Fruit fly (Drosophila melanogaster) whole organism, embryonic: Measurements from ENCODE around the gene CG43731.

Source experiments
- Ada2b ChIP-seq: fragments of 200-800 bp; sonication (Bioruptor generic); IDR thresholded peaks from 2 replicates; pipeline ENCODE4 v1.3.6; 2022; ENCODE audit warnings: missing biosample characterization, missing genetic modification characterization
- Atf3 ChIP-seq: fragments of 200-800 bp; sonication (Bioruptor generic); optimal IDR thresholded peaks from 3 replicates; lab custom pipeline; 2016; ENCODE audit warnings: missing biosample characterization, missing genetic modification characterization
- CG10209 ChIP-seq: fragments of 200-800 bp; sonication (Bioruptor generic); optimal IDR thresholded peaks from 3 replicates; lab custom pipeline; 2017; ENCODE audit warnings: missing biosample characterization, mild to moderate bottlenecking, missing genetic modification characterization, missing genetic modification reagents
- CG10267 ChIP-seq: fragments of 200-800 bp; sonication (Bioruptor generic); optimal IDR thresholded peaks from 2 replicates; lab custom pipeline; 2018; ENCODE audit warnings: missing biosample characterization, mild to moderate bottlenecking, missing genetic modification characterization, moderate library complexity
- CG10979 ChIP-seq: fragments of 200-800 bp; sonication (Bioruptor generic); optimal IDR thresholded peaks from 2 replicates; lab custom pipeline; 2018; ENCODE audit warnings: missing biosample characterization, mild to moderate bottlenecking, missing genetic modification characterization, moderate library complexity
- CG11247 ChIP-seq: fragments of 200-800 bp; sonication (Bioruptor generic); IDR thresholded peaks from 2 replicates; pipeline ENCODE4 v1.3.6; 2022; ENCODE audit warnings: missing biosample characterization, missing genetic modification characterization
- CG15269 ChIP-seq: fragments of 200-800 bp; sonication (Bioruptor generic); optimal IDR thresholded peaks from 2 replicates; lab custom pipeline; 2018; ENCODE audit warnings: missing biosample characterization, mild to moderate bottlenecking, missing genetic modification characterization, moderate library complexity
- CG15479 ChIP-seq: fragments of 200-800 bp; sonication (Bioruptor generic); optimal IDR thresholded peaks from 3 replicates; lab custom pipeline; 2019; ENCODE audit warnings: missing biosample characterization, mild to moderate bottlenecking, missing genetic modification characterization, moderate library complexity
- CG16815 ChIP-seq: fragments of 200-800 bp; sonication (Bioruptor generic); optimal IDR thresholded peaks from 3 replicates; lab custom pipeline; 2017; ENCODE audit warnings: missing biosample characterization, mild to moderate bottlenecking, missing genetic modification characterization
- CG30431 ChIP-seq: fragments of 200-800 bp; sonication (Bioruptor generic); optimal IDR thresholded peaks from 2 replicates; lab custom pipeline; 2017; ENCODE audit warnings: missing biosample characterization, missing genetic modification characterization
- CG32772 ChIP-seq: fragments of 200-800 bp; sonication (Bioruptor generic); IDR thresholded peaks from 2 replicates; pipeline ENCODE4 v1.3.6; 2022; ENCODE audit warnings: missing biosample characterization, missing genetic modification characterization
- CG4617 ChIP-seq: fragments of 200-800 bp; sonication (Bioruptor generic); optimal IDR thresholded peaks from 3 replicates; lab custom pipeline; 2016; ENCODE audit warnings: missing biosample characterization, missing genetic modification characterization, borderline replicate concordance
- CG5245 ChIP-seq: fragments of 200-800 bp; sonication (Bioruptor generic); optimal IDR thresholded peaks from 3 replicates; lab custom pipeline; 2016; ENCODE audit warnings: missing biosample characterization, missing genetic modification characterization
- CG6272 ChIP-seq: fragments of 200-800 bp; sonication (Bioruptor generic); IDR thresholded peaks from 2 replicates; pipeline ENCODE4 v1.3.6; 2022; ENCODE audit warnings: missing biosample characterization, missing genetic modification characterization
- CG6654 ChIP-seq: fragments of 200-800 bp; sonication (Bioruptor generic); optimal IDR thresholded peaks from 2 replicates; lab custom pipeline; 2017; ENCODE audit warnings: missing biosample characterization, mild to moderate bottlenecking, missing genetic modification characterization
- CG9215 ChIP-seq: fragments of 200-800 bp; sonication (Bioruptor generic); IDR thresholded peaks from 2 replicates; pipeline ENCODE4 v1.3.6; 2022; ENCODE audit warnings: missing biosample characterization, missing genetic modification characterization
- CG9817 ChIP-seq: fragments of 200-800 bp; sonication (Bioruptor generic); optimal IDR thresholded peaks from 2 replicates; lab custom pipeline; 2018; ENCODE audit warnings: missing biosample characterization, mild to moderate bottlenecking, missing genetic modification characterization, moderate library complexity
- D19B ChIP-seq: fragments of 200-800 bp; sonication (Bioruptor generic); optimal IDR thresholded peaks from 2 replicates; lab custom pipeline; 2017; ENCODE audit warnings: missing biosample characterization, mild to moderate bottlenecking, missing genetic modification characterization
- E2f1 ChIP-seq: fragments of 200-800 bp; sonication (Bioruptor generic); IDR thresholded peaks from 2 replicates; pipeline ENCODE4 v1.3.6; 2022; ENCODE audit warnings: missing biosample characterization, missing genetic modification characterization
- Eip74EF ChIP-seq, 2 experiments: fragments of 200-800 bp in 1 of 2; fragments of >200 bp in 1 of 2; sonication (Bioruptor generic) in 1 of 2; optimal IDR thresholded peaks; 2 replicates each; lab custom pipeline; 2017 to 2019; ENCODE audit warnings: missing biosample characterization in 2 of 2, missing genetic modification characterization in 2 of 2, mild to moderate bottlenecking in 1 of 2, moderate library complexity in 1 of 2
- GATAe ChIP-seq: fragments of 200-800 bp; sonication (Bioruptor generic); conservative IDR thresholded peaks from 2 replicates; pipeline ENCODE4 v1.3.6; 2022; ENCODE audit warnings: missing biosample characterization, missing genetic modification characterization
- H2.0 ChIP-seq: fragments of 200-800 bp; sonication (Bioruptor generic); IDR thresholded peaks from 2 replicates; pipeline ENCODE4 v1.3.6; 2022; ENCODE audit warnings: missing biosample characterization, missing genetic modification characterization
- HLH54F ChIP-seq: fragments of 200-800 bp; sonication (Bioruptor generic); optimal IDR thresholded peaks from 3 replicates; lab custom pipeline; 2016; ENCODE audit warnings: missing biosample characterization, missing genetic modification characterization
- Hand ChIP-seq: fragments of 200-800 bp; sonication (Bioruptor generic); optimal IDR thresholded peaks from 2 replicates; lab custom pipeline; 2017; ENCODE audit warnings: mild to moderate bottlenecking, missing biosample characterization, missing genetic modification reagents, missing genetic modification characterization
- Hr39 ChIP-seq: fragments of >200 bp; optimal IDR thresholded peaks from 2 replicates; lab custom pipeline; 2017
- NC2α ChIP-seq: fragments of 200-800 bp; sonication (Bioruptor generic); optimal IDR thresholded peaks from 2 replicates; lab custom pipeline; 2016; ENCODE audit warnings: missing biosample characterization, missing genetic modification characterization
- NK7.1 ChIP-seq: fragments of 200-800 bp; sonication (Bioruptor generic); optimal IDR thresholded peaks from 3 replicates; lab custom pipeline; 2016; ENCODE audit warnings: missing biosample characterization, missing genetic modification characterization
- Nf-YC ChIP-seq: fragments of 200-800 bp; optimal IDR thresholded peaks from 3 replicates; lab custom pipeline; 2019; ENCODE audit warnings: missing biosample characterization, mild to moderate bottlenecking, missing genetic modification characterization, moderate library complexity
- Scr ChIP-seq: fragments of 200-800 bp; sonication (Bioruptor generic); IDR thresholded peaks from 2 replicates; pipeline ENCODE4 v1.3.6; 2022; ENCODE audit warnings: missing biosample characterization, missing genetic modification characterization; ENCODE audit not compliant: partially characterized antibody
- cas ChIP-seq: fragments of 200-800 bp; sonication (Bioruptor generic); IDR thresholded peaks from 2 replicates; pipeline ENCODE4 v1.3.6; 2022; ENCODE audit warnings: missing biosample characterization, missing genetic modification characterization
- crc ChIP-seq: fragments of 200-800 bp; sonication (Bioruptor generic); optimal IDR thresholded peaks from 2 replicates; lab custom pipeline; 2016; ENCODE audit warnings: missing biosample characterization, missing genetic modification characterization
- dati ChIP-seq: fragments of 200-800 bp; sonication (Bioruptor generic); IDR thresholded peaks from 2 replicates; pipeline ENCODE4 v1.3.6; 2022; ENCODE audit warnings: missing biosample characterization, missing genetic modification characterization
- dmrt99B ChIP-seq: fragments of 200-800 bp; sonication (Bioruptor generic); optimal IDR thresholded peaks from 2 replicates; lab custom pipeline; 2018; ENCODE audit warnings: missing biosample characterization, mild to moderate bottlenecking, missing genetic modification characterization, moderate library complexity
- fd3F ChIP-seq: fragments of 200-800 bp; sonication (Bioruptor generic); optimal IDR thresholded peaks from 2 replicates; lab custom pipeline; 2018; ENCODE audit warnings: missing biosample characterization, mild to moderate bottlenecking, missing genetic modification characterization, moderate library complexity
- fd96Cb ChIP-seq: fragments of 200-800 bp; sonication (Bioruptor generic); optimal IDR thresholded peaks from 2 replicates; lab custom pipeline; 2018; ENCODE audit warnings: missing biosample characterization, mild to moderate bottlenecking, missing genetic modification characterization, moderate library complexity
- gro ChIP-seq: fragments of 200-800 bp; sonication (Bioruptor generic); optimal IDR thresholded peaks from 2 replicates; lab custom pipeline; 2016; ENCODE audit warnings: missing biosample characterization, missing genetic modification characterization
- maf-S ChIP-seq: fragments of 200-800 bp; sonication (Bioruptor generic); optimal IDR thresholded peaks from 2 replicates; lab custom pipeline; 2016; ENCODE audit warnings: missing biosample characterization, missing genetic modification characterization
- odd ChIP-seq: fragments of 200-800 bp; sonication (Bioruptor generic); optimal IDR thresholded peaks from 2 replicates; lab custom pipeline; 2017; ENCODE audit warnings: missing biosample characterization, mild to moderate bottlenecking, missing genetic modification characterization
- p53 ChIP-seq: fragments of 200-800 bp; sonication (Bioruptor generic); optimal IDR thresholded peaks from 2 replicates; lab custom pipeline; 2016; ENCODE audit warnings: missing biosample characterization, missing genetic modification characterization
- prd ChIP-seq, 3 experiments: fragments of >200 bp in 2 of 3; fragments of 200-800 bp in 1 of 3; sonication (Bioruptor generic) in 1 of 3; optimal IDR thresholded peaks in 2 of 3; IDR thresholded peaks in 1 of 3; 2 replicates in 2 of 3; 3 replicates in 1 of 3; pipeline versions ENCODE4 v1.3.6 to Lab custom; 2017 to 2022; ENCODE audit warnings: missing biosample characterization in 1 of 3, missing genetic modification characterization in 1 of 3
- salm ChIP-seq: fragments of 200-800 bp; sonication (Bioruptor generic); optimal IDR thresholded peaks from 2 replicates; lab custom pipeline; 2018; ENCODE audit warnings: missing biosample characterization, mild to moderate bottlenecking, missing genetic modification characterization
- sc ChIP-seq, 3 experiments: fragments of >200 bp in 2 of 3; fragments of 200-800 bp in 1 of 3; sonication (Bioruptor generic) in 1 of 3; optimal IDR thresholded peaks; 2 replicates in 2 of 3; 3 replicates in 1 of 3; lab custom pipeline; 2017; ENCODE audit warnings: mild to moderate bottlenecking in 1 of 3, missing biosample characterization in 1 of 3, missing genetic modification characterization in 1 of 3, missing genetic modification reagents in 1 of 3
- scrt ChIP-seq: fragments of 200-800 bp; sonication (Bioruptor generic); optimal IDR thresholded peaks from 2 replicates; lab custom pipeline; 2018; ENCODE audit warnings: missing biosample characterization, mild to moderate bottlenecking, missing genetic modification characterization, moderate library complexity
- sens ChIP-seq: fragments of 200-800 bp; sonication (Bioruptor generic); peaks from one replicate; lab custom pipeline; 2016; ENCODE audit warnings: missing biosample characterization, missing genetic modification characterization
- sens-2 ChIP-seq: fragments of 200-800 bp; sonication (Bioruptor generic); IDR thresholded peaks from 2 replicates; pipeline ENCODE4 v1.3.6; 2022; ENCODE audit warnings: missing biosample characterization, missing genetic modification characterization
- sr ChIP-seq: fragments of 200-800 bp; sonication (Bioruptor generic); IDR thresholded peaks from 3 replicates; pipeline ENCODE4 v1.3.6; 2022; ENCODE audit warnings: missing biosample characterization, missing genetic modification characterization
- vvl ChIP-seq: fragments of 200-800 bp; sonication (Bioruptor generic); IDR thresholded peaks from 2 replicates; pipeline ENCODE4 v1.3.6; 2022; ENCODE audit warnings: missing biosample characterization, missing genetic modification characterization
- zen2 ChIP-seq: fragments of 200-800 bp; sonication (Bioruptor generic); IDR thresholded peaks from 3 replicates; pipeline ENCODE4 v1.3.6; 2022; ENCODE audit warnings: missing biosample characterization, missing genetic modification characterization; ENCODE audit not compliant: partially characterized antibody
- zf30C ChIP-seq: fragments of 200-800 bp; sonication (Bioruptor generic); optimal IDR thresholded peaks from 3 replicates; lab custom pipeline; 2018; ENCODE audit warnings: missing biosample characterization, mild to moderate bottlenecking, missing genetic modification characterization

The CG43731 gene

dm6 chr2L:19141435-19142126 is 39.7 kb downstream of the CG43731 start (continued):
- TF ChIP-seq Hand (GFP tag; lab: Kevin White, UChicago) (peak; percentile 57), NK7.1 (GFP tag; lab: Kevin White, UChicago) (peak; percentile 55), vvl (GFP tag; lab: Robert Waterston, UW) (peak; percentile 7; the same call in 1 of the 2 replicates), prd (optimal IDR thresholded peaks at IDR 0.05; lab: Kevin White, UChicago) (no peak), prd (GFP tag; IDR thresholded peaks at IDR 0.05; lab: Robert Waterston, UW) (peak; percentile 58; the same call in 2 of the 3 replicates), CG6654 (peak; percentile 51), CG9215 (GFP tag; lab: Robert Waterston, UW) (peak; percentile 57), sc (optimal IDR thresholded peaks at IDR 0.05; lab: Kevin White, UChicago) (no peak), sc (GFP tag; optimal IDR thresholded peaks at IDR 0.05; lab: Kevin White, UChicago) (peak; percentile 55), CG15269 (tag; lab: Kevin White, UChicago) (peak; percentile 77), CG32772 (GFP tag; lab: Robert Waterston, UW) (no peak), Eip74EF (GFP tag; optimal IDR thresholded peaks at IDR 0.05; lab: Kevin White, UChicago) (peak in 1 of 2 experiments; percentile 60), NC2α (GFP tag; lab: Kevin White, UChicago) (peak; percentile 62), Ada2b (no peak), Nf-YC (tag; lab: Kevin White, UChicago) (peak; percentile 18), crc (peak; percentile 47), sr (GFP tag; lab: Robert Waterston, UW) (no peak), sens-2 (no peak), CG16815 (GFP tag; lab: Kevin White, UChicago) (peak; percentile 69), gro (peak; percentile 83), GATAe (no peak), dmrt99B (peak; percentile 72), Hr39 (lab: Kevin White, UChicago) (peak; percentile 59), CG11247 (GFP tag; lab: Robert Waterston, UW) (peak; percentile 65), E2f1 (GFP tag; lab: Robert Waterston, UW) (no peak), CG10979 (tag; lab: Kevin White, UChicago) (peak; percentile 81), HLH54F (GFP tag; lab: Kevin White, UChicago) (peak; percentile 70), p53 (peak; percentile 17), CG10267 (tag; lab: Kevin White, UChicago) (peak; percentile 68), CG6272 (GFP tag; lab: Robert Waterston, UW) (no peak), CG15479 (GFP tag; lab: Kevin White, UChicago) (no peak), D19B (GFP tag; lab: Kevin White, UChicago) (peak; percentile 72), fd3F (peak; percentile 70), CG5245 (GFP tag; lab: Kevin White, UChicago) (peak; percentile 36), CG10209 (GFP tag; lab: Kevin White, UChicago) (peak; percentile 70), fd96Cb (peak; percentile 73), CG30431 (GFP tag; lab: Kevin White, UChicago) (peak; percentile 62), dati (GFP tag; lab: Robert Waterston, UW) (no peak), zen2 (GFP tag; lab: Robert Waterston, UW) (no peak), Atf3 (GFP tag; lab: Kevin White, UChicago) (no peak), odd (GFP tag; lab: Kevin White, UChicago) (peak; percentile 68), cas (GFP tag; lab: Robert Waterston, UW) (no peak), scrt (peak; percentile 51), sens (GFP tag; lab: Kevin White, UChicago) (peak; percentile 95), CG9817 (tag; lab: Kevin White, UChicago) (peak; percentile 62), H2.0 (GFP tag; lab: Robert Waterston, UW) (no peak), CG4617 (GFP tag; lab: Kevin White, UChicago) (no peak), salm (tag; lab: Kevin White, UChicago) (peak; percentile 27), zf30C (no peak), Scr (GFP tag; lab: Robert Waterston, UW) (no peak), maf-S (GFP tag; lab: Kevin White, UChicago) (peak; percentile 56)
